Fruit fly (Drosophila melanogaster): ENCODE results near the gene Ets96B.

dm6 chr3R:24769601-24770000 lies 18.3 kb upstream of the Ets96B start:
- TF ChIP-seq sv (GFP tag; optimal IDR thresholded peaks at IDR 0.05): no peak
- no peak for TF ChIP-seq br (GFP tag; optimal IDR thresholded peaks at IDR 0.05)
- TF ChIP-seq dl (GFP tag; optimal IDR thresholded peaks at IDR 0.05; ENCODE audit: insufficient read depth in 1 of 2, partially characterized antibody in 2 of 2): no peak
- TF ChIP-seq ey (GFP tag; optimal IDR thresholded peaks at IDR 0.05): no peak
- TF ChIP-seq Abd-B (GFP tag; optimal IDR thresholded peaks at IDR 0.05): no peak
- no peak for TF ChIP-seq CG9705 (GFP tag; optimal IDR thresholded peaks at IDR 0.05)
- no peak for TF ChIP-seq pan (optimal IDR thresholded peaks at IDR 0.05)
- no peak for TF ChIP-seq psq (GFP tag; optimal IDR thresholded peaks at IDR 0.05)
- no peak for TF ChIP-seq Hr83 (GFP tag; optimal IDR thresholded peaks at IDR 0.05; ENCODE audit: poor library complexity, severe bottlenecking)
- no peak for TF ChIP-seq Hr78 (GFP tag; optimal IDR thresholded peaks at IDR 0.05)
